Worm (Caenorhabditis elegans) whole organism, L2 larva: Measurements from ENCODE around the gene Y69A2AR.51.
A peak's percentile ranks its signal among the peaks of the same experiment; 100 is the strongest.

Experiments used
- C34F6.9 ChIP-seq: fragments of 150-350 bp; optimal IDR thresholded peaks from 2 replicates; lab custom pipeline; 2014; ENCODE audit warnings: missing biosample characterization, missing genetic modification characterization
- F13H6.1 ChIP-seq: sonication (generic microtip); optimal IDR thresholded peaks from 2 replicates; lab custom pipeline; 2016; ENCODE audit warnings: missing genetic modification characterization, missing compliant biosample characterization
- R02D3.7 ChIP-seq: fragments of 150-350 bp; optimal IDR thresholded peaks from 2 replicates; lab custom pipeline; 2014; ENCODE audit warnings: missing biosample characterization, missing genetic modification characterization
- Y55F3AM.14 ChIP-seq: fragments of 200-800 bp; sonication (Bioruptor generic); optimal IDR thresholded peaks from 2 replicates; lab custom pipeline; 2018; ENCODE audit warnings: mild to moderate bottlenecking, missing genetic modification characterization, missing compliant biosample characterization
- aly-2 ChIP-seq: fragments of 150-350 bp; optimal IDR thresholded peaks from 2 replicates; lab custom pipeline; 2014; ENCODE audit warnings: missing biosample characterization, missing genetic modification characterization
- ama-1 ChIP-seq: fragments of 150-350 bp; optimal IDR thresholded peaks from 2 replicates; lab custom pipeline; 2018; ENCODE audit warnings: inconsistent platforms
- ceh-16 ChIP-seq: fragments of 150-350 bp; optimal IDR thresholded peaks from 2 replicates; lab custom pipeline; 2014; ENCODE audit warnings: missing biosample characterization, missing genetic modification characterization
- crh-2 ChIP-seq: sonication (generic microtip); optimal IDR thresholded peaks from 2 replicates; lab custom pipeline; 2017; ENCODE audit warnings: missing biosample characterization, missing genetic modification characterization
- dmd-4 ChIP-seq: sonication (generic microtip); optimal IDR thresholded peaks from 2 replicates; lab custom pipeline; 2017; ENCODE audit warnings: missing biosample characterization, missing genetic modification characterization
- egl-27 ChIP-seq: sonication (generic microtip); optimal IDR thresholded peaks from 3 replicates; lab custom pipeline; 2017; ENCODE audit warnings: missing biosample characterization, missing genetic modification reagents, missing genetic modification characterization
- elt-1 ChIP-seq: fragments of 150-350 bp; optimal IDR thresholded peaks from 2 replicates; lab custom pipeline; 2014; ENCODE audit warnings: missing biosample characterization, missing genetic modification characterization
- elt-3 ChIP-seq: sonication (generic microtip); optimal IDR thresholded peaks from 2 replicates; lab custom pipeline; 2017; ENCODE audit warnings: missing biosample characterization, missing genetic modification characterization
- gmeb-1 ChIP-seq: fragments of 150-350 bp; optimal IDR thresholded peaks from 2 replicates; lab custom pipeline; 2014; ENCODE audit warnings: missing biosample characterization, missing genetic modification characterization
- lin-13 ChIP-seq: fragments of 150-350 bp; optimal IDR thresholded peaks from 2 replicates; lab custom pipeline; 2014; ENCODE audit warnings: missing biosample characterization, missing genetic modification reagents, missing genetic modification characterization
- mbf-1 ChIP-seq: sonication (generic microtip); optimal IDR thresholded peaks from 2 replicates; lab custom pipeline; 2017; ENCODE audit warnings: missing biosample characterization, missing genetic modification characterization
- mdl-1 ChIP-seq, 2 experiments: fragments of 150-350 bp in 1 of 2; sonication (generic microtip) in 1 of 2; optimal IDR thresholded peaks; 2 replicates each; lab custom pipeline; 2017; ENCODE audit warnings: missing biosample characterization in 2 of 2, missing genetic modification characterization in 2 of 2
- nhr-11 ChIP-seq: fragments of 150-350 bp; optimal IDR thresholded peaks from 2 replicates; lab custom pipeline; 2014; ENCODE audit warnings: missing biosample characterization, missing genetic modification characterization
- nhr-12 ChIP-seq: fragments of 150-350 bp; optimal IDR thresholded peaks from 2 replicates; lab custom pipeline; 2014; ENCODE audit warnings: missing biosample characterization, missing genetic modification characterization
- nhr-21 ChIP-seq: fragments of 150-350 bp; optimal IDR thresholded peaks from 2 replicates; lab custom pipeline; 2014; ENCODE audit warnings: missing biosample characterization, missing genetic modification characterization
- nhr-23 ChIP-seq: fragments of 150-350 bp; optimal IDR thresholded peaks from 2 replicates; lab custom pipeline; 2014; ENCODE audit warnings: missing biosample characterization, missing genetic modification reagents, missing genetic modification characterization
- nhr-237 ChIP-seq: fragments of 150-350 bp; optimal IDR thresholded peaks from 2 replicates; lab custom pipeline; 2014; ENCODE audit warnings: missing biosample characterization, missing genetic modification characterization
- nhr-25 ChIP-seq: fragments of 150-350 bp; sonication (generic microtip); optimal IDR thresholded peaks from 3 replicates; lab custom pipeline; 2014; ENCODE audit warnings: missing biosample characterization, missing genetic modification characterization
- sem-4 ChIP-seq: fragments of 150-350 bp; optimal IDR thresholded peaks from 2 replicates; lab custom pipeline; 2014; ENCODE audit warnings: missing biosample characterization, missing genetic modification reagents, missing genetic modification characterization
- skn-1 ChIP-seq: sonication (generic microtip); optimal IDR thresholded peaks from 2 replicates; lab custom pipeline; 2017; ENCODE audit warnings: missing biosample characterization, missing genetic modification characterization
- sma-3 ChIP-seq: sonication (generic microtip); optimal IDR thresholded peaks from 2 replicates; lab custom pipeline; 2016; ENCODE audit warnings: missing genetic modification reagents, missing genetic modification characterization, missing compliant biosample characterization
- snpc-4 ChIP-seq: fragments of 150-350 bp; optimal IDR thresholded peaks from 2 replicates; lab custom pipeline; 2014; ENCODE audit warnings: missing biosample characterization, missing genetic modification characterization
- unc-39 ChIP-seq: fragments of 150-350 bp; optimal IDR thresholded peaks from 2 replicates; lab custom pipeline; 2014; ENCODE audit warnings: missing biosample characterization, missing genetic modification characterization
- unc-55 ChIP-seq: fragments of 150-350 bp; sonication (generic microtip); optimal IDR thresholded peaks from 3 replicates; lab custom pipeline; 2014; ENCODE audit warnings: missing biosample characterization, missing genetic modification reagents, missing genetic modification characterization
- ztf-1 ChIP-seq: fragments of 200-800 bp; sonication (Bioruptor generic); conservative IDR thresholded peaks from 2 replicates; pipeline ENCODE4 v1.3.6; 2022; ENCODE audit warnings: missing genetic modification characterization, missing compliant biosample characterization
- ztf-11 ChIP-seq: sonication (generic microtip); optimal IDR thresholded peaks from 2 replicates; lab custom pipeline; 2017; ENCODE audit warnings: missing biosample characterization, missing genetic modification characterization
- ztf-4 ChIP-seq: fragments of 150-350 bp; optimal IDR thresholded peaks from 2 replicates; lab custom pipeline; 2014; ENCODE audit warnings: missing biosample characterization, missing genetic modification characterization

Y69A2AR.51 gene

DNA sequence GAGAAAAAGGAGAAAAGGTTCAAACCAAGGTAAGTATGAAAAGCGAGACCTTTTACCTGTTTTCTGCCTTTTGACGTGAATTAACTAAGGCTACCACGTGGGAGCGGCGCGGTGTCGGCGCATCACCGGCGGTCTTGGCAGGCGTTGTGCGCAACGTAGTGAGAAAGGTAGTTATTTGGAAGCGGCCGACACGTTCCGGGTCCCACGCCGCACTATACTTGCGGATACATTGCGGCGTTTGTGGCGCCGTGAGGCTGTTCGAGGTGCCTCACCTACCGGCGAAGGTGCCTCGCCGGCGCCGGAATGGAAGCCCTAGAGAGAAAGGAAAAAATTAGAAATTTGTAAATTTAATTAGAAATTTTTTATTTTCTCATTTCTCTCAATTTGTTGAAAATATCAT lies 19.4 kb upstream of the Y69A2AR.51 start:
- no peak for TF ChIP-seq C34F6.9
- TF ChIP-seq Y55F3AM.14 (GFP tag; lab: Kevin White, UChicago) = peak; percentile 14
- no peak for TF ChIP-seq gmeb-1
- no peak for TF ChIP-seq F13H6.1 (tag; lab: Kevin White, UChicago)

DNA sequence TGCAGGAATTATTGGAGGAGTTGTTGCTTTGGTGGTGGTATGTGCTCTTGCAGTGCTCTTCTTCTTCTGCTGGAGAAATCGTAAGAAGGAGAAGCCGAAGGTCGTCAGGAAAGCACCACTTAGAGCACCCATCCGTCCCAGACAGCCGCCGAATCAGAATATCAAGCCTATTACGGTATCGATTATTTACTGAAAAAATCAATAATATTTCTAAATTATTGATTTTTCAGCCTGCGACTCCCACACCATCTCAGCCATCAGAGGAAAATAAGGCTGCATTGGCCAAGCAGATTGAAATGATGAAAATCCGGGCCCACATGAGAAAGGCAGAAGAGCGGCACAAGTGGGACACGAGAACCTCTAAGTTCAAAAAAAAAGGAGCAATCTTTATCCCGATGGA lies 16.0 kb upstream of the Y69A2AR.51 start:
- TF ChIP-seq R02D3.7 (tag; lab: Kevin White, UChicago) = no peak

DNA sequence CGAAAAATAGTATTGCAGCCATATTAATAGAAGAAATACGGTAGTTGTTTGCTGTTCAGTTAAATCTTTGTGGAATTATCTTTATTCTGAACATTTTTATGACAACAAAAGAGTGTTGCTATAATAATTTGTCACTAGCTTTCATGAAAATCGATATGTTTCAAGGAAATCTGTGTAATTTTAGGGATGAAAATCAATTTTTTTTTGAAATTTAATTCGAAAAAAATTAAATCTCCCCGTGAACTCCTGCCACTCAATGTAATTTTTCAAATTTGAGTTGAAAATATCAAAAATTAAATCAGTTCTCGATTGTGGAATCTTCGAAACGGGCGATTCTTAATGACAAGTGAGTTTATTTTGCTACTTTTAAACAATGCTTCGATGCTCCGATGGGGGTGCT lies 10.8 kb upstream of the Y69A2AR.51 start, which contains the start of gene Y69A2AR.46:
Gene Y69A2AR.46 (plus strand): TSS at position 301 of the 400 bp plus-strand sequence.
- TF ChIP-seq unc-39 (tag; lab: Kevin White, UChicago) (no peak), snpc-4 (tag; lab: Kevin White, UChicago) (no peak), elt-3 (tag; lab: Kevin White, UChicago) (no peak), aly-2 (tag; lab: Kevin White, UChicago) (no peak), ztf-1 (GFP tag; lab: Robert Waterston, UW) (no peak), nhr-21 (no peak), nhr-11 (tag; lab: Kevin White, UChicago) (no peak), lin-13 (GFP tag; lab: Kevin White, UChicago) (no peak), skn-1 (tag; lab: Kevin White, UChicago) (no peak), elt-1 (no peak), crh-2 (tag; lab: Kevin White, UChicago) (no peak), egl-27 (no peak), ztf-11 (tag; lab: Kevin White, UChicago) (no peak), sem-4 (tag; lab: Kevin White, UChicago) (no peak), nhr-25 (tag; lab: Kevin White, UChicago) (no peak), nhr-237 (tag; lab: Kevin White, UChicago) (no peak), ceh-16 (tag; lab: Kevin White, UChicago) (no peak), sma-3 (GFP tag; lab: Kevin White, UChicago) (no peak), nhr-12 (tag; lab: Kevin White, UChicago) (no peak)

DNA sequence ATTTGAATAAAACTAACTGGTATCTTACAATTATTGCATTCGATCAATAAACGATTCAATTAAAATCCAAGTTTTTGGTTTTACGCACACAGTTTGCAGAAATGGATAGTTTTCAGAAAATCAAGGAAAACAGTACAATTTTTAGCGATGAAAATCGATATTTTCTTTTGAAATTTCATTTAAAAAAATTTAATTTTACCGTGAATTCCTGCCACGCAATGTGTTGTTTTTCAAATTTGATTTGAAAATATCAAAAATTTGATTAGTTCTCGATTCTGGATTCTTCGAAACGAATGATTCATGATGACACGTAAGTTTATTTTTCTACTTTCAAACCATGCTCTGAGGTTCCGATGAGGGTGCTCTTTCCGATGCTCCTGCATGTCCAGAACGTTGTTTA lies 10.1 kb upstream of the Y69A2AR.51 start, which contains the start of gene Y69A2AR.50:
Gene Y69A2AR.50 (plus strand): TSS at position 301 of the 400 bp plus-strand sequence.
- TF ChIP-seq unc-55 (GFP tag; lab: Kevin White, UChicago) = no peak

DNA sequence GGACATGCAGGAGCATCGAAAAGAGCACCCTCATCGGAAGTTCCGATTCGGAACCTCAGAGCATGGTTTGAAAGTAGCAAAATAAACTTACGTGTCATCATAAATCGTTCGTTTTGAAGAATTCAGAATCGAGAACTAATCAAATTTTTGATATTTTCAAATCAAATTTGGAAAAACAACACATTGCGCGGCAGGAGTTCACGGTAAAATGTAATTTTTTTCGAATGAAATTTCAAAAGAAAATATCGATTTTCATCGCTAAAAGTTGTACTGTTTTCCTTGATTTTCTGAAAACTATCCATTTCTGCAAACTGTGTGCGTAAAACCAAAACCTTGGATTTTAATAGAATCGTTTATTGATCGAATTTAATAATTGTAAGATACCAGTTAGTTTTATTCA lies 8.2 kb upstream of the Y69A2AR.51 start, which contains the start of gene Y69A2AR.24:
Gene Y69A2AR.24 (minus strand): TSS at position 101 of the 400 bp plus-strand sequence.
- TF ChIP-seq gmeb-1 = no peak
- TF ChIP-seq elt-1 = no peak
- TF ChIP-seq dmd-4 (tag; lab: Kevin White, UChicago) = no peak
- TF ChIP-seq mbf-1 (tag; lab: Kevin White, UChicago) = no peak

DNA sequence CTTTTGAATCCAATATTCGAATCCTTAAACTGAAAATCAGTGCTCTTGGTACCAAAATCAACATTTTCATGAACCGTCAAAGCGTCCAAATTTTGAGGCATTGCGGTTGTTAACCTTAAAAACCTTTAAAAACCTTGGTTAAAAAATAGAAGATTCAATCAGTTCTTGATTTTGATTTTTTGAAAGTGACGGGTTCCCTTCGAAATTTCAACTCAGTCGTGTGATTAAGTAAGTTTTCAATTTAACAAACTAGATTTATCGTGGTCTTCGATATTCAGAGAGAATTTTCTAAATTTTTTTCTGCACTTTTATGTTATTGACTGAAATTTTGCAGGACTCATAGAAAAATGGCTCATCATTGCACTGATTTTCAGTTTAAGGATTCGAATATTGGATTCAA lies 3.9 kb upstream of the Y69A2AR.51 start, which contains the start of the genes Y69A2AR.25 and Y69A2AR.12:
Gene Y69A2AR.25 (minus strand): TSS at position 101 of the 400 bp plus-strand sequence.
Gene Y69A2AR.12 (plus strand): TSS at position 348 of the 400 bp plus-strand sequence.
- TF ChIP-seq crh-2 (tag; lab: Kevin White, UChicago) (no peak), nhr-23 (tag; lab: Kevin White, UChicago) (no peak)
- TF ChIP-seq, all 48 proteins: peak for 0

DNA sequence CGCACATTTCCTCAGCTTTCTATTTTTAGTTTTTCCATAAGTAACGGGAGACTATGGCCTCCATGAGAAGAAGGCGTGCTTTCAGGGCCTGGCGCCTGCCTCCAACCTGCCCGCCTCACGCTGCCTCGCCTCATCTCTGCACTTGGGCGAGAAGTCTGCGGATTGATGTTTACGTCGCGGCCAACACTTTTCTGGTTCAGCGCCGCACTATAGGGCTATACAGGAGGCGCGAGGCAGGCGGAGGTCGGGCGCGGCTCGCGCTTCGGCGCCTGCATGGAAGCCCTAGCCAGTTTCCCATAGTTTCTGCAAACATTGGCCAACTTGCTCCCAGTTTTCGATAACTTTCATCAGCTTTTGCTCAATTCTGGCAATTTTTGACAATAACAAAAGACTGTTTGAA lies 915 bp downstream of the Y69A2AR.51 start:
- TF ChIP-seq sem-4 (tag; lab: Kevin White, UChicago) (no peak), nhr-237 (tag; lab: Kevin White, UChicago) (no peak), mbf-1 (tag; lab: Kevin White, UChicago) (no peak), ama-1 (lab: Kevin White, UChicago) (no peak), mdl-1 (tag; optimal IDR thresholded peaks at IDR 0.05; lab: Kevin White, UChicago) (no peak), egl-27 (no peak), ztf-4 (no peak)
